Fruit fly (Drosophila melanogaster) whole organism, prepupa: ENCODE measurements around the gene CG8675.

ENCODE experiments used
- Blimp-1 ChIP-seq: fragments of 200-800 bp; sonication (Bioruptor generic); optimal IDR thresholded peaks from 3 replicates; lab custom pipeline; 2017; ENCODE audit warnings: missing biosample characterization, missing genetic modification characterization, mild to moderate bottlenecking, moderate library complexity, missing genetic modification reagents
- CG10631 ChIP-seq: fragments of 200-800 bp; sonication (Bioruptor generic); optimal IDR thresholded peaks from 2 replicates; lab custom pipeline; 2016; ENCODE audit warnings: missing biosample characterization, missing genetic modification characterization
- CG10669 ChIP-seq: fragments of 200-800 bp; sonication (Bioruptor generic); optimal IDR thresholded peaks from 3 replicates; lab custom pipeline; 2018; ENCODE audit warnings: missing biosample characterization, mild to moderate bottlenecking, missing genetic modification characterization, moderate library complexity
- CG11294 ChIP-seq: fragments of 200-800 bp; sonication (Bioruptor generic); IDR thresholded peaks from 2 replicates; pipeline ENCODE4 v1.3.6; 2022; ENCODE audit warnings: missing biosample characterization, missing genetic modification characterization
- CG11762 ChIP-seq: fragments of 200-800 bp; sonication (Bioruptor generic); optimal IDR thresholded peaks from 3 replicates; lab custom pipeline; 2016; ENCODE audit warnings: missing biosample characterization, missing genetic modification characterization; ENCODE audit not compliant: insufficient read depth
- CG15336 ChIP-seq: fragments of 200-800 bp; sonication (Bioruptor generic); IDR thresholded peaks from 2 replicates; pipeline ENCODE4 v1.3.6; 2022; ENCODE audit warnings: missing biosample characterization, missing genetic modification characterization
- CG1621 ChIP-seq: fragments of 200-800 bp; sonication (Bioruptor generic); optimal IDR thresholded peaks from 3 replicates; lab custom pipeline; 2018; ENCODE audit warnings: missing biosample characterization, mild to moderate bottlenecking, missing genetic modification characterization
- CG16779 ChIP-seq: fragments of 200-800 bp; sonication (Bioruptor generic); optimal IDR thresholded peaks from 3 replicates; lab custom pipeline; 2017; ENCODE audit warnings: missing biosample characterization, mild to moderate bottlenecking, missing genetic modification characterization
- CG3919 ChIP-seq: fragments of 200-800 bp; sonication (Bioruptor generic); optimal IDR thresholded peaks from 3 replicates; lab custom pipeline; 2016; ENCODE audit warnings: missing biosample characterization, missing genetic modification characterization
- CG4318 ChIP-seq: fragments of 200-800 bp; sonication (Bioruptor generic); optimal IDR thresholded peaks from 3 replicates; lab custom pipeline; 2017; ENCODE audit warnings: missing biosample characterization, mild to moderate bottlenecking, missing genetic modification characterization
- CG6163 ChIP-seq: fragments of 200-800 bp; sonication (Bioruptor generic); IDR thresholded peaks from 3 replicates; pipeline ENCODE4 v1.3.6; 2022; ENCODE audit warnings: missing biosample characterization, missing genetic modification characterization
- CG6276 ChIP-seq: fragments of 200-800 bp; sonication (Bioruptor generic); optimal IDR thresholded peaks from 2 replicates; lab custom pipeline; 2017; ENCODE audit warnings: missing biosample characterization, mild to moderate bottlenecking, missing genetic modification characterization
- CG6792 ChIP-seq: fragments of 200-800 bp; sonication (Bioruptor generic); optimal IDR thresholded peaks from 3 replicates; lab custom pipeline; 2016; ENCODE audit warnings: missing biosample characterization, missing genetic modification characterization
- CG6808 ChIP-seq: fragments of 200-800 bp; sonication (Bioruptor generic); optimal IDR thresholded peaks from 3 replicates; lab custom pipeline; 2017; ENCODE audit warnings: missing biosample characterization, missing genetic modification characterization, mild to moderate bottlenecking, moderate library complexity, missing genetic modification reagents
- CG6854 ChIP-seq: fragments of 200-800 bp; sonication (Bioruptor generic); optimal IDR thresholded peaks from 2 replicates; lab custom pipeline; 2017; ENCODE audit warnings: missing biosample characterization, mild to moderate bottlenecking, missing genetic modification characterization
- CG7368 ChIP-seq: fragments of 200-800 bp; sonication (Bioruptor generic); optimal IDR thresholded peaks from 3 replicates; lab custom pipeline; 2016; ENCODE audit warnings: missing biosample characterization, missing genetic modification characterization
- CG8119 ChIP-seq: fragments of 200-800 bp; sonication (Bioruptor generic); IDR thresholded peaks from 3 replicates; pipeline ENCODE4 v1.3.6; 2022; ENCODE audit warnings: missing biosample characterization, missing genetic modification characterization
- CG8319 ChIP-seq: fragments of 200-800 bp; sonication (Bioruptor generic); optimal IDR thresholded peaks from 3 replicates; lab custom pipeline; 2016; ENCODE audit warnings: missing biosample characterization, missing genetic modification characterization
- CG8632 ChIP-seq: fragments of 200-800 bp; sonication (Bioruptor generic); optimal IDR thresholded peaks from 3 replicates; lab custom pipeline; 2016; ENCODE audit warnings: missing biosample characterization, missing genetic modification characterization
- CG9139 ChIP-seq: fragments of 200-800 bp; sonication (Bioruptor generic); optimal IDR thresholded peaks from 3 replicates; lab custom pipeline; 2017; ENCODE audit warnings: missing biosample characterization, mild to moderate bottlenecking, missing genetic modification characterization
- Eip75B ChIP-seq: fragments of 200-800 bp; sonication (Bioruptor generic); optimal IDR thresholded peaks from 3 replicates; lab custom pipeline; 2016; ENCODE audit warnings: missing biosample characterization, missing genetic modification characterization
- Eip78C ChIP-seq: fragments of 200-800 bp; sonication (Bioruptor generic); peaks from one replicate; lab custom pipeline; 2016; ENCODE audit warnings: missing biosample characterization, missing genetic modification characterization
- Eip93F ChIP-seq: fragments of 200-800 bp; sonication (Bioruptor generic); optimal IDR thresholded peaks from 2 replicates; lab custom pipeline; 2016; ENCODE audit warnings: missing biosample characterization, mild to moderate bottlenecking, missing genetic modification characterization
- Ets21C ChIP-seq: fragments of 200-800 bp; sonication (Bioruptor generic); optimal IDR thresholded peaks from 3 replicates; lab custom pipeline; 2016; ENCODE audit warnings: missing biosample characterization, missing genetic modification characterization
- Ets96B ChIP-seq: fragments of 200-800 bp; optimal IDR thresholded peaks from 2 replicates; lab custom pipeline; 2019; ENCODE audit warnings: missing biosample characterization, mild to moderate bottlenecking, missing genetic modification characterization, moderate library complexity
- Gug ChIP-seq: fragments of 200-800 bp; sonication (Bioruptor generic); IDR thresholded peaks from 2 replicates; pipeline ENCODE4 v1.3.6; 2022; ENCODE audit warnings: missing biosample characterization, missing genetic modification characterization
- Hr39 ChIP-seq: fragments of 200-800 bp; sonication (Bioruptor generic); optimal IDR thresholded peaks from 2 replicates; lab custom pipeline; 2016; ENCODE audit warnings: missing biosample characterization, missing genetic modification characterization
- Hr4 ChIP-seq: fragments of 200-800 bp; sonication (Bioruptor generic); optimal IDR thresholded peaks from 3 replicates; lab custom pipeline; 2016; ENCODE audit warnings: missing biosample characterization, missing genetic modification characterization
- Lpt ChIP-seq: fragments of 200-800 bp; sonication (Bioruptor generic); optimal IDR thresholded peaks from 3 replicates; lab custom pipeline; 2016; ENCODE audit warnings: missing biosample characterization, missing genetic modification characterization
- Met ChIP-seq: fragments of 200-800 bp; sonication (Bioruptor generic); optimal IDR thresholded peaks from 3 replicates; lab custom pipeline; 2016; ENCODE audit warnings: missing biosample characterization, missing genetic modification characterization
- Smox ChIP-seq: fragments of 200-800 bp; sonication (Bioruptor generic); optimal IDR thresholded peaks from 3 replicates; lab custom pipeline; 2016; ENCODE audit warnings: missing biosample characterization, missing genetic modification characterization
- Sox102F ChIP-seq: fragments of 200-800 bp; sonication (Bioruptor generic); optimal IDR thresholded peaks from 2 replicates; lab custom pipeline; 2016; ENCODE audit warnings: missing biosample characterization, mild to moderate bottlenecking, missing genetic modification characterization
- Sox14 ChIP-seq: fragments of 200-800 bp; sonication (Bioruptor generic); optimal IDR thresholded peaks from 3 replicates; lab custom pipeline; 2016; ENCODE audit warnings: missing biosample characterization, missing genetic modification characterization
- Sox15 ChIP-seq: fragments of 200-800 bp; sonication (Bioruptor generic); optimal IDR thresholded peaks from 3 replicates; lab custom pipeline; 2016; ENCODE audit warnings: missing biosample characterization, missing genetic modification characterization
- cyc ChIP-seq: fragments of 200-800 bp; sonication (Bioruptor generic); optimal IDR thresholded peaks from 3 replicates; lab custom pipeline; 2016; ENCODE audit warnings: missing biosample characterization, missing genetic modification characterization
- dac ChIP-seq: fragments of 200-800 bp; sonication (Bioruptor generic); optimal IDR thresholded peaks from 2 replicates; lab custom pipeline; 2017; ENCODE audit warnings: missing biosample characterization, mild to moderate bottlenecking, missing genetic modification characterization
- dsx ChIP-seq: fragments of 200-800 bp; optimal IDR thresholded peaks from 3 replicates; lab custom pipeline; 2019; ENCODE audit warnings: missing biosample characterization, mild to moderate bottlenecking, missing genetic modification characterization, moderate library complexity; ENCODE audit not compliant: poor library complexity, severe bottlenecking
- esn ChIP-seq: fragments of 200-800 bp; sonication (Bioruptor generic); optimal IDR thresholded peaks from 2 replicates; lab custom pipeline; 2016; ENCODE audit warnings: missing biosample characterization, mild to moderate bottlenecking, missing genetic modification characterization, moderate library complexity
- fd59A ChIP-seq: fragments of 200-800 bp; sonication (Bioruptor generic); optimal IDR thresholded peaks from 2 replicates; lab custom pipeline; 2017; ENCODE audit warnings: missing biosample characterization, mild to moderate bottlenecking, missing genetic modification characterization, missing genetic modification reagents
- fd85E ChIP-seq: fragments of 200-800 bp; sonication (Bioruptor generic); optimal IDR thresholded peaks from 3 replicates; lab custom pipeline; 2016; ENCODE audit warnings: missing biosample characterization, missing genetic modification characterization
- fkh ChIP-seq: fragments of 200-800 bp; sonication (Bioruptor generic); optimal IDR thresholded peaks from 3 replicates; lab custom pipeline; 2017; ENCODE audit warnings: missing biosample characterization, mild to moderate bottlenecking, missing genetic modification characterization, moderate library complexity
- lz ChIP-seq: fragments of 200-800 bp; sonication (Bioruptor generic); optimal IDR thresholded peaks from 3 replicates; lab custom pipeline; 2016; ENCODE audit warnings: missing biosample characterization, missing genetic modification characterization
- net ChIP-seq: fragments of 200-800 bp; sonication (Bioruptor generic); optimal IDR thresholded peaks from 3 replicates; lab custom pipeline; 2016; ENCODE audit warnings: missing biosample characterization, missing genetic modification characterization
- pdm3 ChIP-seq: fragments of 200-800 bp; sonication (Bioruptor generic); optimal IDR thresholded peaks from 3 replicates; lab custom pipeline; 2016; ENCODE audit warnings: missing biosample characterization, missing genetic modification characterization
- spab ChIP-seq: fragments of 200-800 bp; sonication (Bioruptor generic); optimal IDR thresholded peaks from 2 replicates; lab custom pipeline; 2017; ENCODE audit warnings: missing biosample characterization, mild to moderate bottlenecking, missing genetic modification characterization, missing genetic modification reagents
- ss ChIP-seq, 2 experiments: fragments of 200-800 bp; sonication (Bioruptor generic); optimal IDR thresholded peaks; 2 replicates in 1 of 2; 3 replicates in 1 of 2; lab custom pipeline; 2017 to 2018; ENCODE audit warnings: mild to moderate bottlenecking in 2 of 2, missing biosample characterization in 2 of 2, missing genetic modification characterization in 2 of 2, moderate library complexity in 1 of 2
- svp ChIP-seq: fragments of 200-800 bp; sonication (Bioruptor generic); peaks from one replicate; lab custom pipeline; 2016; ENCODE audit warnings: missing biosample characterization, missing genetic modification characterization
- topi ChIP-seq: fragments of 200-800 bp; sonication (Bioruptor generic); optimal IDR thresholded peaks from 3 replicates; lab custom pipeline; 2016; ENCODE audit warnings: missing biosample characterization, missing genetic modification characterization

The CG8675 gene

dm6 chrX:17249326-17249725 lies at the start of gene CG8675:
TSS of gene CG8675 (minus strand) at chrX:17249502.
- TF ChIP-seq dsx (GFP tag; lab: Kevin White, UChicago) (peak; percentile 76), CG8119 (GFP tag; lab: Robert Waterston, UW) (no peak), Eip78C (GFP tag; lab: Kevin White, UChicago) (peak; percentile 59)

- TF ChIP-seq pdm3 (GFP tag; lab: Kevin White, UChicago) (peak; percentile 67), Sox14 (GFP tag; lab: Kevin White, UChicago) (peak; percentile 50), CG6276 (GFP tag; lab: Kevin White, UChicago) (peak; percentile 59), esn (GFP tag; lab: Kevin White, UChicago) (peak; percentile 3), topi (peak; percentile 15), CG6854 (GFP tag; lab: Kevin White, UChicago) (no peak), CG15336 (peak; percentile 79), Eip75B (GFP tag; lab: Kevin White, UChicago) (no peak), CG4318 (peak; percentile 11), Gug (GFP tag; lab: Robert Waterston, UW) (peak; percentile 62), CG6808 (GFP tag; lab: Kevin White, UChicago) (no peak), ss (GFP tag; optimal IDR thresholded peaks at IDR 0.05; lab: Kevin White, UChicago) (no peak), Ets96B (tag; lab: Kevin White, UChicago) (peak; percentile 29), Lpt (GFP tag; lab: Kevin White, UChicago) (peak; percentile 58), Smox (GFP tag; lab: Kevin White, UChicago) (peak; percentile 39), CG8119 (GFP tag; lab: Robert Waterston, UW) (peak; percentile 65), Blimp-1 (no peak), spab (GFP tag; lab: Kevin White, UChicago) (peak; percentile 4), fd85E (GFP tag; lab: Kevin White, UChicago) (no peak), Hr4 (GFP tag; lab: Kevin White, UChicago) (peak; percentile 27), CG10631 (GFP tag; lab: Kevin White, UChicago) (no peak), fkh (GFP tag; lab: Kevin White, UChicago) (peak; percentile 16), CG3919 (peak; percentile 36), CG9139 (GFP tag; lab: Kevin White, UChicago) (no peak), CG7368 (GFP tag; lab: Kevin White, UChicago) (peak; percentile 30), CG11294 (GFP tag; lab: Robert Waterston, UW) (peak; percentile 46; the same call in 1 of the 2 replicates), cyc (GFP tag; lab: Kevin White, UChicago) (peak; percentile 19), svp (GFP tag; lab: Kevin White, UChicago) (peak; percentile 43), CG6792 (GFP tag; lab: Kevin White, UChicago) (peak; percentile 40), Hr39 (GFP tag; lab: Kevin White, UChicago) (peak; percentile 50), dac (GFP tag; lab: Kevin White, UChicago) (peak; percentile 21), Met (peak; percentile 15), CG6163 (GFP tag; lab: Robert Waterston, UW) (peak; percentile 78), CG8632 (GFP tag; lab: Kevin White, UChicago) (peak; percentile 40), Ets21C (GFP tag; lab: Kevin White, UChicago) (peak; percentile 42), CG11762 (GFP tag; lab: Kevin White, UChicago) (peak; percentile 14), CG10669 (GFP tag; lab: Kevin White, UChicago) (peak; percentile 27), CG8319 (no peak), net (GFP tag; lab: Kevin White, UChicago) (peak; percentile 25), Sox15 (peak; percentile 20), Sox102F (GFP tag; lab: Kevin White, UChicago) (peak; percentile 43), CG16779 (tag; lab: Kevin White, UChicago) (no peak), CG1621 (tag; lab: Kevin White, UChicago) (peak; percentile 35), lz (GFP tag; lab: Kevin White, UChicago) (peak; percentile 54), Eip93F (GFP tag; lab: Kevin White, UChicago) (no peak), dsx (GFP tag; lab: Kevin White, UChicago) (peak; percentile 27), fd59A (GFP tag; lab: Kevin White, UChicago) (peak; percentile 8)
Measured at dm6 chrX:17297924-17298591, 48.8 kb upstream of the CG8675 start.
